Worm (Caenorhabditis elegans) whole organism, L2 larva: ENCODE results near the gene sre-48.
"Not testable (repeated sequence)": the region's sequence is repeated elsewhere in the genome, so short reads cannot be mapped to it uniquely, and the experiment has no call there.

Source experiments
- C34F6.9 ChIP-seq: fragments of 150-350 bp; optimal IDR thresholded peaks from 2 replicates; lab custom pipeline; 2014; ENCODE audit warnings: missing biosample characterization, missing genetic modification characterization
- F13H6.1 ChIP-seq: sonication (generic microtip); optimal IDR thresholded peaks from 2 replicates; lab custom pipeline; 2016; ENCODE audit warnings: missing genetic modification characterization, missing compliant biosample characterization
- Y55F3AM.14 ChIP-seq: fragments of 200-800 bp; sonication (Bioruptor generic); optimal IDR thresholded peaks from 2 replicates; lab custom pipeline; 2018; ENCODE audit warnings: mild to moderate bottlenecking, missing genetic modification characterization, missing compliant biosample characterization
- alr-1 ChIP-seq: fragments of 150-350 bp; optimal IDR thresholded peaks from 2 replicates; lab custom pipeline; 2014; ENCODE audit warnings: missing biosample characterization, missing genetic modification characterization
- ama-1 ChIP-seq: fragments of 150-350 bp; optimal IDR thresholded peaks from 2 replicates; lab custom pipeline; 2018; ENCODE audit warnings: inconsistent platforms
- blmp-1 ChIP-seq: sonication (generic microtip); optimal IDR thresholded peaks from 2 replicates; lab custom pipeline; 2017; ENCODE audit warnings: missing genetic modification characterization, mild to moderate bottlenecking, missing compliant biosample characterization, antibody characterized with exemption, moderate library complexity; ENCODE audit not compliant: insufficient read depth
- ceh-16 ChIP-seq: fragments of 150-350 bp; optimal IDR thresholded peaks from 2 replicates; lab custom pipeline; 2014; ENCODE audit warnings: missing biosample characterization, missing genetic modification characterization
- crh-2 ChIP-seq: sonication (generic microtip); optimal IDR thresholded peaks from 2 replicates; lab custom pipeline; 2017; ENCODE audit warnings: missing biosample characterization, missing genetic modification characterization
- dmd-4 ChIP-seq: sonication (generic microtip); optimal IDR thresholded peaks from 2 replicates; lab custom pipeline; 2017; ENCODE audit warnings: missing biosample characterization, missing genetic modification characterization
- egl-27 ChIP-seq: sonication (generic microtip); optimal IDR thresholded peaks from 3 replicates; lab custom pipeline; 2017; ENCODE audit warnings: missing biosample characterization, missing genetic modification reagents, missing genetic modification characterization
- elt-3 ChIP-seq: sonication (generic microtip); optimal IDR thresholded peaks from 2 replicates; lab custom pipeline; 2017; ENCODE audit warnings: missing biosample characterization, missing genetic modification characterization
- fos-1 ChIP-seq: fragments of 150-350 bp; optimal IDR thresholded peaks from 2 replicates; lab custom pipeline; 2014; ENCODE audit warnings: missing biosample characterization, missing genetic modification characterization
- gmeb-1 ChIP-seq: fragments of 150-350 bp; optimal IDR thresholded peaks from 2 replicates; lab custom pipeline; 2014; ENCODE audit warnings: missing biosample characterization, missing genetic modification characterization
- lin-11 ChIP-seq: fragments of 150-350 bp; sonication (generic microtip); optimal IDR thresholded peaks from 2 replicates; lab custom pipeline; 2014; ENCODE audit warnings: missing biosample characterization, missing genetic modification characterization, inconsistent platforms, mixed read lengths
- lin-13 ChIP-seq: fragments of 150-350 bp; optimal IDR thresholded peaks from 2 replicates; lab custom pipeline; 2014; ENCODE audit warnings: missing biosample characterization, missing genetic modification reagents, missing genetic modification characterization
- lsy-2 ChIP-seq, 2 experiments: fragments of 150-350 bp in 1 of 2; sonication (generic microtip) in 1 of 2; optimal IDR thresholded peaks; 2 replicates each; lab custom pipeline; 2014 to 2017; ENCODE audit warnings: missing biosample characterization in 2 of 2, missing genetic modification characterization in 2 of 2
- mdl-1 ChIP-seq, 2 experiments: fragments of 150-350 bp in 1 of 2; sonication (generic microtip) in 1 of 2; optimal IDR thresholded peaks; 2 replicates each; lab custom pipeline; 2017; ENCODE audit warnings: missing biosample characterization in 2 of 2, missing genetic modification characterization in 2 of 2
- nhr-10 ChIP-seq: sonication (generic microtip); optimal IDR thresholded peaks from 2 replicates; lab custom pipeline; 2017; ENCODE audit warnings: missing biosample characterization, missing genetic modification characterization
- nhr-11 ChIP-seq: fragments of 150-350 bp; optimal IDR thresholded peaks from 2 replicates; lab custom pipeline; 2014; ENCODE audit warnings: missing biosample characterization, missing genetic modification characterization
- nhr-129 ChIP-seq: fragments of 150-350 bp; optimal IDR thresholded peaks from 2 replicates; lab custom pipeline; 2014; ENCODE audit warnings: missing biosample characterization, missing genetic modification characterization
- nhr-21 ChIP-seq: fragments of 150-350 bp; optimal IDR thresholded peaks from 2 replicates; lab custom pipeline; 2014; ENCODE audit warnings: missing biosample characterization, missing genetic modification characterization
- nhr-237 ChIP-seq: fragments of 150-350 bp; optimal IDR thresholded peaks from 2 replicates; lab custom pipeline; 2014; ENCODE audit warnings: missing biosample characterization, missing genetic modification characterization
- nhr-25 ChIP-seq: fragments of 150-350 bp; sonication (generic microtip); optimal IDR thresholded peaks from 3 replicates; lab custom pipeline; 2014; ENCODE audit warnings: missing biosample characterization, missing genetic modification characterization
- nhr-77 ChIP-seq: fragments of 150-350 bp; optimal IDR thresholded peaks from 2 replicates; lab custom pipeline; 2014; ENCODE audit warnings: missing biosample characterization, missing genetic modification characterization
- skn-1 ChIP-seq: sonication (generic microtip); optimal IDR thresholded peaks from 2 replicates; lab custom pipeline; 2017; ENCODE audit warnings: missing biosample characterization, missing genetic modification characterization
- sma-3 ChIP-seq: sonication (generic microtip); optimal IDR thresholded peaks from 2 replicates; lab custom pipeline; 2016; ENCODE audit warnings: missing genetic modification reagents, missing genetic modification characterization, missing compliant biosample characterization
- sma-9 ChIP-seq, 2 experiments: fragments of 150-350 bp in 1 of 2; sonication (generic microtip) in 1 of 2; optimal IDR thresholded peaks; 2 replicates each; lab custom pipeline; 2014 to 2016; ENCODE audit warnings: missing genetic modification characterization in 2 of 2, mild to moderate bottlenecking in 1 of 2, missing biosample characterization in 1 of 2, missing compliant biosample characterization in 1 of 2, missing genetic modification reagents in 1 of 2, moderate library complexity in 1 of 2
- snpc-4 ChIP-seq: fragments of 150-350 bp; optimal IDR thresholded peaks from 2 replicates; lab custom pipeline; 2014; ENCODE audit warnings: missing biosample characterization, missing genetic modification characterization
- unc-39 ChIP-seq: fragments of 150-350 bp; optimal IDR thresholded peaks from 2 replicates; lab custom pipeline; 2014; ENCODE audit warnings: missing biosample characterization, missing genetic modification characterization
- unc-55 ChIP-seq: fragments of 150-350 bp; sonication (generic microtip); optimal IDR thresholded peaks from 3 replicates; lab custom pipeline; 2014; ENCODE audit warnings: missing biosample characterization, missing genetic modification reagents, missing genetic modification characterization
- zag-1 ChIP-seq: fragments of 150-350 bp; optimal IDR thresholded peaks from 2 replicates; lab custom pipeline; 2014; ENCODE audit warnings: missing biosample characterization, missing genetic modification characterization
- ztf-1 ChIP-seq: fragments of 200-800 bp; sonication (Bioruptor generic); conservative IDR thresholded peaks from 2 replicates; pipeline ENCODE4 v1.3.6; 2022; ENCODE audit warnings: missing genetic modification characterization, missing compliant biosample characterization
- ztf-11 ChIP-seq: sonication (generic microtip); optimal IDR thresholded peaks from 2 replicates; lab custom pipeline; 2017; ENCODE audit warnings: missing biosample characterization, missing genetic modification characterization
- ztf-4 ChIP-seq: fragments of 150-350 bp; optimal IDR thresholded peaks from 2 replicates; lab custom pipeline; 2014; ENCODE audit warnings: missing biosample characterization, missing genetic modification characterization

Gene sre-48

DNA sequence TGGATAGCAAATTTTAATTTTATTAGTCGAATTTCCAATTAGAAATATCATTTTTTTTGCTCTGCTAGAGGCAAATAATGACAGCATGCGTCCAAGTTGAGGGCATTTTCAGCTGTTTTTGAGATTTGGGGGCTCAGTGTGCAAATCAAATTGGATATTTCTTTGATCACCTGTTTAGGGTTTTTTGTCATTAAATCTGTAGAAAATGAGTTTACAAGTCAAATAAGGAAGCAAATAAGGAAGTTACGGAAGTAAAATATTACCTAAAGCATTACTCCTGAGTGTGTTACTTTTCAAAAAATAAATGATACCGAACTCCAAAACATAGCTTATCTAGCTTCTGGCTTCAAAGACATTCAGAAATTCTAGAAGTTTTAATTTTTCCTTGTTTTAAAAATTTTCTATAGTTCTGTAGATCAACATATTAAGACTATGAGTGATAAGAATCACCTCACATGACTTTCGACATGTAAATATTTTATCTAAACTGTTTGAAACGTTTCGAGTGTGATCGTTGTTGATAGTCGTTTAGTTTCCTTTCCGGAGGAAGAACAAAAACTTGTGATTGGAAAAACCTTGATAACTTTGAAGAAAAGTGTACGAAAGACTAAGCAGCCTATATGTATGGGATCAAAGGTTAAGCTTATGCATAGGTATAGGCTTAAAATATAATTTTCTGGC is at the start of gene sre-48:
sre-48 (minus strand) TSS at position 51 of the 681 bp plus-strand sequence.
- TF ChIP-seq mdl-1 (tag; optimal IDR thresholded peaks at IDR 0.05; lab: Kevin White, UChicago) (no peak), sma-9 (GFP tag; optimal IDR thresholded peaks at IDR 0.05; lab: Kevin White, UChicago) (peak; percentile 22), sma-9 (tag; optimal IDR thresholded peaks at IDR 0.05; lab: Kevin White, UChicago) (no peak), fos-1 (peak; percentile 42), gmeb-1 (tag; lab: Kevin White, UChicago) (peak; percentile 41), dmd-4 (tag; lab: Kevin White, UChicago) (no peak)

DNA sequence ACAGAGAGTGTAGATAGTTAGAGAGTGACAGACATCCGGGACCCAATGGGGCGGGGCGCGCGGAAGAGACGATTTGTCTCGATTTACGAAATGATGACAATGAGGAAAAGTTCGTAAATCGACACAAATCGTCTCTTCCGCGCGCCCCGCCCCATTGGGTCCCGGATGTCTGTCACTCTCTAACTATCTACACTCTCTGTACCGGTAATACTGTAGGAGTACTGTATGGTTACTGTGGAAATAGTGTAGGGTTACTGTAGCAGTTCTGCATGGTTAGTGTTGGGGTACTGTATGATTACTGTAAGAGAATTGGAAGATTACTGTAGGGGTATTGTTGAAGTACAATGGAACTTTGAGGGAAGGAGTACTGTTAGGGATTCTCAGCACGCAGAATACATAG is 41.5 kb upstream of the sre-48 start, which contains the start of gene F01D5.10:
F01D5.10 (minus strand) TSS at position 101 of the 400 bp plus-strand sequence.
- not testable (repeated sequence) for TF ChIP-seq lin-11, nhr-237, blmp-1 (tag; lab: Kevin White, UChicago)

ce11 chrII:14018887-14019286 is 39.2 kb upstream of the sre-48 start:
- TF ChIP-seq nhr-25 (no peak), snpc-4 (tag; lab: Kevin White, UChicago) (no peak), ama-1 (lab: Kevin White, UChicago) (no peak), mdl-1 (tag; optimal IDR thresholded peaks at IDR 0.05; lab: Kevin White, UChicago) (no peak), ztf-4 (tag; lab: Kevin White, UChicago) (no peak), crh-2 (no peak), skn-1 (no peak), unc-55 (GFP tag; lab: Kevin White, UChicago) (no peak)

DNA sequence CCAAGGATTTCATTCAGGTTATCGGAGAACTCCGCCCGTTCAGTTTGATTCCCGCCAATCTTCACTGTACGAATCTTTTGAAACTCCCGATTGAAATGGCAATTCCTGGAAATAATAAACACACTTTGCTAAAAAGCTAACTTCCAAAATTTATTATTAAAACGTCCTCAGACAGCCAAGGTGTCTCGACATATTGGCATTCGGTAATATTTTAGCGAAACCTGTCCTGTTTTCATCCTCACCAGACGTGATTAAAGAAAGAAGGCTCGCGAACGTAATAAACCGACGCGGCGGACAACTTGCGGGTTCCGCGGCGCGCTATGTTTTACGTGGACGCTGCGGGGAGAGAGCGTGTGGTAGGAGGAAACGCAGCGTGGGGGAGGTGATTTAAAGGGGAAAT is 38.5 kb upstream of the sre-48 start:
- TF ChIP-seq snpc-4 (tag; lab: Kevin White, UChicago) (peak; percentile 99), ama-1 (lab: Kevin White, UChicago) (peak; percentile 99), alr-1 (no peak), ztf-1 (0 out of 2 replicates have a peak, but pooled peaks have one; percentile 80), lsy-2 (tag; optimal IDR thresholded peaks at IDR 0.05; lab: Kevin White, UChicago) (peak; percentile 66 to 77), F13H6.1 (tag; lab: Kevin White, UChicago) (peak; percentile 77), nhr-77 (tag; lab: Kevin White, UChicago) (peak; percentile 67), elt-3 (no peak), skn-1 (no peak), sma-3 (peak; percentile 96), fos-1 (peak; percentile 33), egl-27 (tag; lab: Kevin White, UChicago) (peak; percentile 40), nhr-25 (peak; percentile 45), nhr-11 (no peak), ztf-11 (tag; lab: Kevin White, UChicago) (no peak), C34F6.9 (tag; lab: Kevin White, UChicago) (peak; percentile 44), nhr-21 (peak; percentile 87), lin-11 (tag; lab: Kevin White, UChicago) (peak; percentile 63), crh-2 (peak; percentile 85), sma-9 (GFP tag; optimal IDR thresholded peaks at IDR 0.05; lab: Kevin White, UChicago) (peak; percentile 78), sma-9 (tag; optimal IDR thresholded peaks at IDR 0.05; lab: Kevin White, UChicago) (no peak), nhr-10 (tag; lab: Kevin White, UChicago) (peak; percentile 26), mdl-1 (tag; optimal IDR thresholded peaks at IDR 0.05; lab: Kevin White, UChicago) (peak; percentile 6 to 42), unc-55 (GFP tag; lab: Kevin White, UChicago) (peak; percentile 53), lin-13 (peak; percentile 82), unc-39 (no peak), gmeb-1 (tag; lab: Kevin White, UChicago) (peak; percentile 85), Y55F3AM.14 (GFP tag; lab: Kevin White, UChicago) (peak; percentile 82), nhr-129 (peak; percentile 46), ztf-4 (tag; lab: Kevin White, UChicago) (peak; percentile 28), ceh-16 (tag; lab: Kevin White, UChicago) (peak; percentile 80)

ce11 chrII:14016865-14017264 is 37.2 kb upstream of the sre-48 start, which contains the start of gene cyp-37A1:
Gene cyp-37A1, minus strand, starts transcription at chrII:14016965.
- no peak for TF ChIP-seq elt-3
- no peak for TF ChIP-seq zag-1 (tag; lab: Kevin White, UChicago)
- TF ChIP-seq nhr-21 = no peak
- no peak for TF ChIP-seq F13H6.1 (tag; lab: Kevin White, UChicago)
- TF ChIP-seq alr-1 = no peak
